Worm (Caenorhabditis elegans) whole organism, early embryonic: ENCODE results near the gene srab-8.

ENCODE experiments used
- ama-1 ChIP-seq: fragments of 150-350 bp; optimal IDR thresholded peaks from 2 replicates; lab custom pipeline; 2014
- flt-1 ChIP-seq: fragments of 200-800 bp; sonication (Bioruptor generic); IDR thresholded peaks from 2 replicates; pipeline ENCODE4 v1.3.6; 2022; ENCODE audit warnings: missing genetic modification characterization, missing compliant biosample characterization

ce11 chrV:3166260-3166659 is 10.0 kb upstream of the srab-8 start, which contains the start of gene C36C5.4:
- TF ChIP-seq flt-1 (GFP tag; lab: Robert Waterston, UW) (no peak), ama-1 (lab: Kevin White, UChicago) (no peak)
